Fruit fly (Drosophila melanogaster) whole organism, embryonic: ENCODE measurements around the gene Dpm3.

Experiments
- Awh ChIP-seq: fragments of 200-800 bp; sonication (Bioruptor generic); IDR thresholded peaks from 2 replicates; pipeline ENCODE4, ENCODE4 v1.3.6; 2022; ENCODE audit warnings: missing biosample characterization, missing genetic modification characterization
- CG10209 ChIP-seq: fragments of 200-800 bp; sonication (Bioruptor generic); optimal IDR thresholded peaks from 3 replicates; lab custom pipeline; 2017; ENCODE audit warnings: missing biosample characterization, mild to moderate bottlenecking, missing genetic modification characterization, missing genetic modification reagents
- CG10959 ChIP-seq: fragments of 200-800 bp; sonication (Bioruptor generic); IDR thresholded peaks from 2 replicates; pipeline ENCODE4 v1.3.6; 2022; ENCODE audit warnings: missing biosample characterization, missing genetic modification characterization
- CG11695 ChIP-seq: fragments of 200-800 bp; sonication (Bioruptor generic); IDR thresholded peaks from 3 replicates; pipeline ENCODE4 v1.3.6; 2022; ENCODE audit warnings: missing biosample characterization, missing genetic modification characterization
- CG12071 ChIP-seq: fragments of 200-800 bp; sonication (Bioruptor generic); optimal IDR thresholded peaks from 3 replicates; lab custom pipeline; 2018; ENCODE audit warnings: missing biosample characterization, mild to moderate bottlenecking, missing genetic modification characterization
- CG1233 ChIP-seq: fragments of 200-800 bp; sonication (Bioruptor generic); optimal IDR thresholded peaks from 4 replicates; lab custom pipeline; 2018; ENCODE audit warnings: missing biosample characterization, mild to moderate bottlenecking, missing genetic modification characterization
- CG13894 ChIP-seq: fragments of 200-800 bp; sonication (Bioruptor generic); optimal IDR thresholded peaks from 3 replicates; lab custom pipeline; 2018; ENCODE audit warnings: missing biosample characterization, mild to moderate bottlenecking, missing genetic modification characterization, moderate library complexity
- CG1529 ChIP-seq: fragments of 200-800 bp; sonication (Bioruptor generic); optimal IDR thresholded peaks from 3 replicates; lab custom pipeline; 2018; ENCODE audit warnings: missing biosample characterization, missing genetic modification characterization
- CG15601 ChIP-seq: fragments of 200-800 bp; sonication (Bioruptor generic); optimal IDR thresholded peaks from 3 replicates; lab custom pipeline; 2019; ENCODE audit warnings: missing biosample characterization, mild to moderate bottlenecking, missing genetic modification characterization, moderate library complexity
- CG1602 ChIP-seq: fragments of 200-800 bp; sonication (Bioruptor generic); optimal IDR thresholded peaks from 3 replicates; lab custom pipeline; 2016; ENCODE audit warnings: missing biosample characterization, missing genetic modification characterization
- CG3995 ChIP-seq: fragments of 200-800 bp; sonication (Bioruptor generic); optimal IDR thresholded peaks from 3 replicates; lab custom pipeline; 2016; ENCODE audit warnings: missing biosample characterization, missing genetic modification characterization
- CG4282 ChIP-seq: fragments of 200-800 bp; sonication (Bioruptor generic); optimal IDR thresholded peaks from 2 replicates; lab custom pipeline; 2016; ENCODE audit warnings: missing biosample characterization, missing genetic modification characterization
- CG4360 ChIP-seq: fragments of 200-800 bp; sonication (Bioruptor generic); IDR thresholded peaks from 2 replicates; pipeline ENCODE4 v1.3.6; 2022; ENCODE audit warnings: missing biosample characterization, missing genetic modification characterization
- CG4404 ChIP-seq: fragments of 200-800 bp; sonication (Bioruptor generic); IDR thresholded peaks from 2 replicates; pipeline ENCODE4 v1.3.6; 2022; ENCODE audit warnings: missing biosample characterization, missing genetic modification characterization
- CG4707 ChIP-seq: fragments of 200-800 bp; sonication (Bioruptor generic); optimal IDR thresholded peaks from 2 replicates; lab custom pipeline; 2018; ENCODE audit warnings: missing biosample characterization, mild to moderate bottlenecking, missing genetic modification characterization, moderate library complexity
- CG6272 ChIP-seq: fragments of 200-800 bp; sonication (Bioruptor generic); IDR thresholded peaks from 2 replicates; pipeline ENCODE4 v1.3.6; 2022; ENCODE audit warnings: missing biosample characterization, missing genetic modification characterization
- CG7745 ChIP-seq: fragments of 200-800 bp; sonication (Bioruptor generic); optimal IDR thresholded peaks from 2 replicates; lab custom pipeline; 2018; ENCODE audit warnings: missing biosample characterization, mild to moderate bottlenecking, missing genetic modification characterization, moderate library complexity
- CG7928 ChIP-seq: fragments of 200-800 bp; sonication (Bioruptor generic); optimal IDR thresholded peaks from 2 replicates; lab custom pipeline; 2017; ENCODE audit warnings: missing biosample characterization, mild to moderate bottlenecking, missing genetic modification characterization
- CG8281 ChIP-seq: fragments of 200-800 bp; sonication (Bioruptor generic); optimal IDR thresholded peaks from 2 replicates; lab custom pipeline; 2018; ENCODE audit warnings: missing biosample characterization, mild to moderate bottlenecking, missing genetic modification characterization, moderate library complexity
- CG9817 ChIP-seq: fragments of 200-800 bp; sonication (Bioruptor generic); optimal IDR thresholded peaks from 2 replicates; lab custom pipeline; 2018; ENCODE audit warnings: missing biosample characterization, mild to moderate bottlenecking, missing genetic modification characterization, moderate library complexity
- Dad ChIP-seq: fragments of 200-800 bp; sonication (Bioruptor generic); optimal IDR thresholded peaks from 3 replicates; lab custom pipeline; 2016; ENCODE audit warnings: missing biosample characterization, missing genetic modification characterization
- Dek ChIP-seq: fragments of 200-800 bp; sonication (Bioruptor generic); optimal IDR thresholded peaks from 3 replicates; lab custom pipeline; 2019; ENCODE audit warnings: missing biosample characterization, mild to moderate bottlenecking, missing genetic modification characterization, moderate library complexity
- Dip2 ChIP-seq: fragments of 200-800 bp; sonication (Bioruptor generic); IDR thresholded peaks from 2 replicates; pipeline ENCODE4 v1.3.6; 2022; ENCODE audit warnings: missing biosample characterization, missing genetic modification characterization
- Hr3 ChIP-seq: fragments of 200-800 bp; sonication (Bioruptor generic); optimal IDR thresholded peaks from 3 replicates; lab custom pipeline; 2016; ENCODE audit warnings: missing biosample characterization, missing genetic modification characterization
- MBD-R2 ChIP-seq: fragments of 200-800 bp; sonication (Bioruptor generic); IDR thresholded peaks from 2 replicates; pipeline ENCODE4 v1.3.6; 2022; ENCODE audit warnings: missing biosample characterization, missing genetic modification characterization
- Max ChIP-seq: fragments of 200-800 bp; sonication (Bioruptor generic); optimal IDR thresholded peaks from 2 replicates; lab custom pipeline; 2016; ENCODE audit warnings: missing biosample characterization, mild to moderate bottlenecking, missing genetic modification characterization
- Mrtf ChIP-seq: fragments of 200-800 bp; sonication (Bioruptor generic); IDR thresholded peaks from 3 replicates; pipeline ENCODE4 v1.3.6; 2022; ENCODE audit warnings: missing biosample characterization, missing genetic modification characterization
- Rfx ChIP-seq: fragments of 200-800 bp; sonication (Bioruptor generic); IDR thresholded peaks from 2 replicates; pipeline ENCODE4 v1.3.6; 2022; ENCODE audit warnings: missing biosample characterization, missing genetic modification characterization
- ab ChIP-seq: fragments of 200-800 bp; sonication (Bioruptor generic); optimal IDR thresholded peaks from 2 replicates; lab custom pipeline; 2016; ENCODE audit warnings: missing biosample characterization, missing genetic modification characterization
- al ChIP-seq: fragments of 200-800 bp; sonication (Bioruptor generic); IDR thresholded peaks from 2 replicates; pipeline ENCODE4 v1.3.6; 2022; ENCODE audit warnings: missing biosample characterization, missing genetic modification characterization
- amos ChIP-seq: fragments of 200-800 bp; sonication (Bioruptor generic); IDR thresholded peaks from 2 replicates; pipeline ENCODE4 v1.3.6; 2022; ENCODE audit warnings: missing biosample characterization, missing genetic modification characterization; ENCODE audit not compliant: partially characterized antibody
- ap ChIP-seq: fragments of 200-800 bp; sonication (Bioruptor generic); IDR thresholded peaks from 2 replicates; pipeline ENCODE4 v1.3.6; 2022; ENCODE audit warnings: missing biosample characterization, missing genetic modification characterization
- ase ChIP-seq: fragments of 200-800 bp; sonication (Bioruptor generic); IDR thresholded peaks from 3 replicates; pipeline ENCODE4 v1.3.6; 2022; ENCODE audit warnings: missing biosample characterization, missing genetic modification characterization
- ash1 ChIP-seq: fragments of 200-800 bp; sonication (Bioruptor generic); optimal IDR thresholded peaks from 2 replicates; lab custom pipeline; 2018; ENCODE audit warnings: missing biosample characterization, mild to moderate bottlenecking, missing genetic modification characterization
- crc ChIP-seq: fragments of 200-800 bp; sonication (Bioruptor generic); optimal IDR thresholded peaks from 2 replicates; lab custom pipeline; 2016; ENCODE audit warnings: missing biosample characterization, missing genetic modification characterization
- disco-r ChIP-seq: fragments of 200-800 bp; sonication (Bioruptor generic); optimal IDR thresholded peaks from 2 replicates; lab custom pipeline; 2016; ENCODE audit warnings: missing biosample characterization, missing genetic modification characterization
- jumu ChIP-seq: fragments of 200-800 bp; sonication (Bioruptor generic); optimal IDR thresholded peaks from 3 replicates; lab custom pipeline; 2016; ENCODE audit warnings: missing biosample characterization, missing genetic modification characterization
- nau ChIP-seq: fragments of 200-800 bp; sonication (Bioruptor generic); optimal IDR thresholded peaks from 3 replicates; lab custom pipeline; 2017; ENCODE audit warnings: missing biosample characterization, mild to moderate bottlenecking, missing genetic modification characterization, missing genetic modification reagents
- onecut ChIP-seq: fragments of 200-800 bp; sonication (Bioruptor generic); IDR thresholded peaks from 2 replicates; pipeline ENCODE4 v1.3.6; 2022; ENCODE audit warnings: missing biosample characterization, missing genetic modification characterization
- peb ChIP-seq: fragments of 200-800 bp; sonication (Bioruptor generic); IDR thresholded peaks from 2 replicates; pipeline ENCODE4 v1.3.6; 2022; ENCODE audit warnings: missing biosample characterization, missing genetic modification characterization
- phol ChIP-seq: fragments of 200-800 bp; sonication (Bioruptor generic); optimal IDR thresholded peaks from 3 replicates; lab custom pipeline; 2018; ENCODE audit warnings: missing biosample characterization, mild to moderate bottlenecking, missing genetic modification characterization, moderate library complexity
- prd ChIP-seq, 3 experiments: fragments of >200 bp in 2 of 3; fragments of 200-800 bp in 1 of 3; sonication (Bioruptor generic) in 1 of 3; optimal IDR thresholded peaks in 2 of 3; IDR thresholded peaks in 1 of 3; 2 replicates in 2 of 3; 3 replicates in 1 of 3; pipeline versions ENCODE4 v1.3.6 to Lab custom; 2017 to 2022; ENCODE audit warnings: missing biosample characterization in 1 of 3, missing genetic modification characterization in 1 of 3
- sc ChIP-seq, 3 experiments: fragments of >200 bp in 2 of 3; fragments of 200-800 bp in 1 of 3; sonication (Bioruptor generic) in 1 of 3; optimal IDR thresholded peaks; 2 replicates in 2 of 3; 3 replicates in 1 of 3; lab custom pipeline; 2017; ENCODE audit warnings: mild to moderate bottlenecking in 1 of 3, missing biosample characterization in 1 of 3, missing genetic modification characterization in 1 of 3, missing genetic modification reagents in 1 of 3
- shn ChIP-seq: fragments of 200-800 bp; sonication (Bioruptor generic); optimal IDR thresholded peaks from 3 replicates; lab custom pipeline; 2016; ENCODE audit warnings: missing biosample characterization, missing genetic modification characterization
- sna ChIP-seq: fragments of 200-800 bp; sonication (Bioruptor generic); IDR thresholded peaks from 2 replicates; pipeline ENCODE4 v1.3.6; 2022; ENCODE audit warnings: missing biosample characterization, missing genetic modification characterization; ENCODE audit not compliant: partially characterized antibody
- so ChIP-seq: fragments of 200-800 bp; sonication (Bioruptor generic); IDR thresholded peaks from 3 replicates; pipeline ENCODE4 v1.3.6; 2022; ENCODE audit warnings: missing biosample characterization, missing genetic modification characterization
- tin ChIP-seq: fragments of 200-800 bp; sonication (Bioruptor generic); optimal IDR thresholded peaks from 3 replicates; lab custom pipeline; 2016; ENCODE audit warnings: missing biosample characterization, missing genetic modification characterization
- tll ChIP-seq, 2 experiments: fragments of 200-800 bp in 1 of 2; fragments of >200 bp in 1 of 2; sonication (Bioruptor generic) in 1 of 2; optimal IDR thresholded peaks; 2 replicates each; lab custom pipeline; 2017 to 2019; ENCODE audit warnings: missing biosample characterization in 2 of 2, missing genetic modification characterization in 2 of 2, mild to moderate bottlenecking in 1 of 2, moderate library complexity in 1 of 2
- z ChIP-seq: fragments of 200-800 bp; sonication (Bioruptor generic); IDR thresholded peaks from 3 replicates; pipeline ENCODE4 v1.3.6; 2022; ENCODE audit warnings: missing biosample characterization, missing genetic modification characterization
- zen ChIP-seq: fragments of 200-800 bp; sonication (Bioruptor generic); optimal IDR thresholded peaks from 3 replicates; lab custom pipeline; 2018; ENCODE audit warnings: missing biosample characterization, mild to moderate bottlenecking, missing genetic modification characterization, moderate library complexity

Gene Dpm3

DNA sequence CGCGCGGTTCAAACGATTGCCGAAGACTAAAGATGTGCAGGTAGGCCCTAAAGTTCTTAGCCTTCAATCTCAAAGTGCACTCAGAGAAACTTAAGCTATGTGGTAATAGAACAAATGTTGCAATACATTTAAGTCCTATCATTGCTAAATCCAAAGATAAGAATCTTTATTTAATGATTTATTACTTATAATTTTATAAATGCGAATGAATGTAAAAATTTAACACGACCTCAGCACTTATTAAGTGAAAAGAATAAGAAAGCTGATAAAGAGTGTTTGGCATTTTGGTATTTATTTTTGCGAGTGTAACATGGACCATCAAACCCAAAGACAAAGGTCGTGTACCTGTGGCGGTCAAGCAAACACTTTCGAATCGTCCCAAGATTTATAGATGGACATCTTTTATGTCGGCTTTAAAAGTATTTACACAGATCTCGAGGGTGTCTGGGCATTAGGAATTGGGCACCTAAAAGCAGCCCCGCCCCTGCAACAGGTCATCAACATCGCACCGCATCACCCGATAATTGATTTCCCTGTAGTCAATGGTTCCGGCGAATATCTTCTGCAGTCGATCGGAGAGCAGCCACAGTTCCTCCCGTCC is 2.1 kb upstream of the Dpm3 start, which contains the start of gene yellow-e3 (continued):
- TF ChIP-seq zen (tag; lab: Kevin White, UChicago) = peak; percentile 93
- TF ChIP-seq so = no peak
- TF ChIP-seq CG4282 (GFP tag; lab: Kevin White, UChicago) = no peak
- no peak for TF ChIP-seq CG4360 (GFP tag; lab: Robert Waterston, UW)
- no peak for TF ChIP-seq sc (optimal IDR thresholded peaks at IDR 0.05; lab: Kevin White, UChicago)
- peak; percentile 5 for TF ChIP-seq sc (GFP tag; optimal IDR thresholded peaks at IDR 0.05; lab: Kevin White, UChicago)
- TF ChIP-seq crc = no peak
- no peak for TF ChIP-seq CG13894 (tag; lab: Kevin White, UChicago)
- no peak for TF ChIP-seq CG7928 (GFP tag; lab: Kevin White, UChicago)
- TF ChIP-seq CG10959 = no peak
- TF ChIP-seq CG12071 (GFP tag; lab: Kevin White, UChicago) = no peak
- TF ChIP-seq CG15601 = peak; percentile 24
- TF ChIP-seq CG6272 (GFP tag; lab: Robert Waterston, UW) = no peak
- no peak for TF ChIP-seq z (GFP tag; lab: Robert Waterston, UW)
- TF ChIP-seq Max (GFP tag; lab: Kevin White, UChicago) = no peak
- no peak for TF ChIP-seq MBD-R2 (GFP tag; lab: Robert Waterston, UW)
- TF ChIP-seq CG7745 (tag; lab: Kevin White, UChicago) = peak; percentile 13
- no peak for TF ChIP-seq prd (optimal IDR thresholded peaks at IDR 0.05; lab: Kevin White, UChicago)
- peak; percentile 81 for TF ChIP-seq prd (GFP tag; IDR thresholded peaks at IDR 0.05; lab: Robert Waterston, UW)
- TF ChIP-seq disco-r (GFP tag; lab: Kevin White, UChicago) = no peak
- no peak for TF ChIP-seq shn
- peak in 1 of 2 experiments; percentile 75 for TF ChIP-seq tll (GFP tag; optimal IDR thresholded peaks at IDR 0.05; lab: Kevin White, UChicago)
- no peak for TF ChIP-seq Hr3 (GFP tag; lab: Kevin White, UChicago)
- TF ChIP-seq CG9817 (tag; lab: Kevin White, UChicago) = no peak
- TF ChIP-seq CG11695 (GFP tag; lab: Robert Waterston, UW) = no peak
- no peak for TF ChIP-seq Awh (GFP tag; lab: Robert Waterston, UW)
- no peak for TF ChIP-seq peb (GFP tag; lab: Robert Waterston, UW)
- no peak for TF ChIP-seq CG8281
- TF ChIP-seq CG4707 (GFP tag; lab: Kevin White, UChicago) = no peak
- TF ChIP-seq Mrtf (GFP tag; lab: Robert Waterston, UW) = no peak
- TF ChIP-seq phol = peak; percentile 52
- no peak for TF ChIP-seq CG1529 (GFP tag; lab: Kevin White, UChicago)
- TF ChIP-seq CG3995 = no peak
- TF ChIP-seq ash1 (GFP tag; lab: Kevin White, UChicago) = no peak
- no peak for TF ChIP-seq tin
- TF ChIP-seq CG4404 (GFP tag; lab: Robert Waterston, UW) = peak; percentile 73
- no peak for TF ChIP-seq jumu (GFP tag; lab: Kevin White, UChicago)
- peak; percentile 14 for TF ChIP-seq CG1602 (GFP tag; lab: Kevin White, UChicago)
- TF ChIP-seq nau (GFP tag; lab: Kevin White, UChicago) = no peak
- no peak for TF ChIP-seq Dad
- no peak for TF ChIP-seq ab
- TF ChIP-seq CG1233 (GFP tag; lab: Kevin White, UChicago) = no peak
- no peak for TF ChIP-seq CG10209 (GFP tag; lab: Kevin White, UChicago)
- TF ChIP-seq ap (GFP tag; lab: Robert Waterston, UW) = no peak
- TF ChIP-seq sna (GFP tag; lab: Robert Waterston, UW) = no peak
- no peak for TF ChIP-seq Dip2 (GFP tag; lab: Robert Waterston, UW)
- no peak for TF ChIP-seq ase (GFP tag; lab: Robert Waterston, UW)
- TF ChIP-seq amos = no peak
- no peak for TF ChIP-seq Dek (tag; lab: Kevin White, UChicago)
- TF ChIP-seq Rfx (GFP tag; lab: Robert Waterston, UW) = no peak
- no peak for TF ChIP-seq onecut (GFP tag; lab: Robert Waterston, UW)
- TF ChIP-seq al (GFP tag; lab: Robert Waterston, UW) = no peak
